Fruit fly (Drosophila melanogaster): ENCODE results near the gene how.

how gene

dm6 chr3R:22026922-22027742, 14.9 kb upstream of the how start, which contains the start of the genes Cchl and ND-42:
Cchl (minus strand) TSS chr3R:22027480.
ND-42 (plus strand) TSS chr3R:22027709.
- TF ChIP-seq Ets21C (GFP tag; optimal IDR thresholded peaks at IDR 0.05) (peak; percentile 57), CG32006 (GFP tag; optimal IDR thresholded peaks at IDR 0.05) (no peak), fkh (GFP tag; optimal IDR thresholded peaks at IDR 0.05) (no peak), CG3919 (GFP tag; optimal IDR thresholded peaks at IDR 0.05) (peak; percentile 80), eg (GFP tag; IDR thresholded peaks at IDR 0.05) (peak; percentile 81), acj6 (GFP tag; optimal IDR thresholded peaks at IDR 0.05) (peak; percentile 85), CG6792 (GFP tag; optimal IDR thresholded peaks at IDR 0.05) (peak; percentile 76), spab (GFP tag; optimal IDR thresholded peaks at IDR 0.05) (no peak), achi (GFP tag; optimal IDR thresholded peaks at IDR 0.05) (peak; percentile 80), net (GFP tag; optimal IDR thresholded peaks at IDR 0.05) (peak; percentile 82), Gug (GFP tag; IDR thresholded peaks at IDR 0.05) (peak; percentile 48), salr (GFP tag; optimal IDR thresholded peaks at IDR 0.05) (no peak), Eip93F (GFP tag; optimal IDR thresholded peaks at IDR 0.05) (no peak), CG8119 (GFP tag; IDR thresholded peaks at IDR 0.05) (peak; percentile 68), svp (GFP tag) (no peak), vri (GFP tag; optimal IDR thresholded peaks at IDR 0.05) (peak; percentile 60), CG9139 (GFP tag; optimal IDR thresholded peaks at IDR 0.05) (no peak), CG6808 (GFP tag; optimal IDR thresholded peaks at IDR 0.05) (peak; percentile 77), Hr38 (GFP tag; optimal IDR thresholded peaks at IDR 0.05) (peak; percentile 54), Sox102F (GFP tag; optimal IDR thresholded peaks at IDR 0.05) (no peak), pdm3 (GFP tag; optimal IDR thresholded peaks at IDR 0.05) (peak; percentile 80), OdsH (GFP tag; optimal IDR thresholded peaks at IDR 0.05) (no peak), CG7368 (GFP tag; optimal IDR thresholded peaks at IDR 0.05) (peak; percentile 61), lz (GFP tag; optimal IDR thresholded peaks at IDR 0.05) (peak; percentile 79), CG6276 (GFP tag; optimal IDR thresholded peaks at IDR 0.05) (no peak), fd59A (GFP tag; optimal IDR thresholded peaks at IDR 0.05) (peak; percentile 62), CG11762 (GFP tag; optimal IDR thresholded peaks at IDR 0.05; ENCODE audit: insufficient read depth) (peak; percentile 45), fd85E (GFP tag; optimal IDR thresholded peaks at IDR 0.05) (no peak), Eip78C (GFP tag) (peak; percentile 95), CG31627 (GFP tag; optimal IDR thresholded peaks at IDR 0.05) (peak; percentile 86), esn (GFP tag; optimal IDR thresholded peaks at IDR 0.05) (peak; percentile 88), CG8632 (GFP tag; optimal IDR thresholded peaks at IDR 0.05) (peak; percentile 75), Hr4 (GFP tag; optimal IDR thresholded peaks at IDR 0.05) (no peak), CG6854 (GFP tag; optimal IDR thresholded peaks at IDR 0.05) (peak; percentile 16), Hr39 (GFP tag; optimal IDR thresholded peaks at IDR 0.05) (peak; percentile 77), Blimp-1 (GFP tag; optimal IDR thresholded peaks at IDR 0.05) (no peak), Sox14 (GFP tag; optimal IDR thresholded peaks at IDR 0.05) (peak; percentile 75), CG11294 (GFP tag; IDR thresholded peaks at IDR 0.05) (peak; percentile 50; the same call in 1 of the 2 replicates), CG3032 (tag; optimal IDR thresholded peaks at IDR 0.05) (peak; percentile 81), Met (GFP tag; optimal IDR thresholded peaks at IDR 0.05) (no peak), dac (GFP tag; optimal IDR thresholded peaks at IDR 0.05) (no peak), CG10669 (GFP tag; optimal IDR thresholded peaks at IDR 0.05) (no peak), CG34406 (GFP tag; optimal IDR thresholded peaks at IDR 0.05) (peak; percentile 80), cyc (GFP tag; optimal IDR thresholded peaks at IDR 0.05) (peak; percentile 81), CG1621 (tag; optimal IDR thresholded peaks at IDR 0.05) (no peak), topi (GFP tag; optimal IDR thresholded peaks at IDR 0.05) (peak; percentile 79), CG11902 (GFP tag; optimal IDR thresholded peaks at IDR 0.05) (peak; percentile 57), Eip75B (GFP tag; optimal IDR thresholded peaks at IDR 0.05) (peak; percentile 82), CG6163 (GFP tag; IDR thresholded peaks at IDR 0.05) (peak; percentile 74; the same call in 2 of the 3 replicates), Smox (GFP tag; optimal IDR thresholded peaks at IDR 0.05) (no peak), CG15336 (GFP tag; IDR thresholded peaks at IDR 0.05) (peak; percentile 64)

All from whole organism, prepupa.